Worm (Caenorhabditis elegans) whole organism, young adult: ENCODE measurements around the gene D1086.19.
"Not testable (repeated sequence)": the region's sequence is repeated elsewhere in the genome, so short reads cannot be mapped to it uniquely, and the experiment has no call there.

ENCODE experiments used
- F22D6.2 ChIP-seq: sonication (generic microtip); optimal IDR thresholded peaks from 2 replicates; lab custom pipeline; 2016; ENCODE audit warnings: mild to moderate bottlenecking, missing genetic modification characterization, missing compliant biosample characterization
- Y67H2A.10 ChIP-seq: fragments of 200-800 bp; sonication (Bioruptor generic); conservative IDR thresholded peaks from 2 replicates; pipeline ENCODE4 v1.3.6; 2022; ENCODE audit warnings: missing genetic modification reagents, missing genetic modification characterization, missing compliant biosample characterization
- die-1 ChIP-seq: sonication (generic microtip); optimal IDR thresholded peaks from 2 replicates; lab custom pipeline; 2016; ENCODE audit warnings: missing genotype, mild to moderate bottlenecking, missing genetic modification characterization, missing compliant biosample characterization
- lin-35 ChIP-seq, 3 experiments: fragments of 150-350 bp in 2 of 3; sonication (generic microtip) in 1 of 3; optimal IDR thresholded peaks; 2 replicates each; lab custom pipeline; 2014 to 2018; ENCODE audit warnings: missing biosample characterization in 3 of 3, missing genetic modification characterization in 3 of 3, missing genetic modification reagents in 3 of 3
- pbrm-1 ChIP-seq: fragments of 200-800 bp; sonication (Bioruptor generic); IDR thresholded peaks from 2 replicates; pipeline ENCODE4 v1.3.6; 2022; ENCODE audit warnings: missing genetic modification reagents, missing genetic modification characterization, missing compliant biosample characterization
- snpc-4 ChIP-seq, 5 experiments: fragments of 150-350 bp in 1 of 5; sonication (generic microtip) in 4 of 5; optimal IDR thresholded peaks; 2 replicates each; lab custom pipeline; 2014 to 2018; ENCODE audit warnings: missing genetic modification characterization in 5 of 5, missing biosample characterization in 3 of 5, antibody characterized with exemption in 2 of 5, mild to moderate bottlenecking in 2 of 5, missing compliant biosample characterization in 2 of 5, missing genotype in 2 of 5, moderate library complexity in 2 of 5, missing genetic modification reagents in 1 of 5
- somi-1 ChIP-seq: fragments of 200-800 bp; sonication (Bioruptor generic); optimal IDR thresholded peaks from 2 replicates; lab custom pipeline; 2018; ENCODE audit warnings: mild to moderate bottlenecking, missing genetic modification characterization, missing compliant biosample characterization
- unc-62 ChIP-seq: fragments of 150-350 bp; optimal IDR thresholded peaks from 2 replicates; lab custom pipeline; 2014; ENCODE audit warnings: missing biosample characterization, missing genetic modification reagents, missing genetic modification characterization
- zim-3 ChIP-seq: sonication (generic microtip); optimal IDR thresholded peaks from 2 replicates; lab custom pipeline; 2017; ENCODE audit warnings: mild to moderate bottlenecking, missing genetic modification characterization, moderate library complexity, missing compliant biosample characterization

DNA sequence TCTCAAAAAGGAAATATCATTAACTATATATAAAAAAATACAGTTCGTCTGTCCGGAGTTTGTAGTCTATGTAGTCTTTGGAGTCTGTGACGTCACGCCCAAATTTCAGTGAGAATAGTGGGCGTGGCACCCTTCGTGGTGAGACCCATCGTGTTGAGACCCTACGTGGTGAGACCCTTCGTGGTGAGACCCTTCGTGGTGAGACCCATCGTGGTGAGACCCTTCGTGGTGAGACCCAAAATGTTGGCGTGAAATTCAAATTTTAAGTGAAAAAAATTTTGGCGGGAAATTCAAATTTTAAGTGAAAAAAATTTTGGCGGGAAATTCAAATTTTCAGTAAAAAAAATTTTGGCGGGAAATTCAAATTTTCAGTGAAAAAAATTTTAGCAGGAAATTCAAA is 36.0 kb downstream of the D1086.19 start:
- not testable (repeated sequence) for TF ChIP-seq lin-35 (GFP tag; optimal IDR thresholded peaks at IDR 0.05; lab: Kevin White, UChicago); Y67H2A.10 (GFP tag; lab: Robert Waterston, UW); pbrm-1 (GFP tag; lab: Robert Waterston, UW); die-1; zim-3; snpc-4 (GFP tag; optimal IDR thresholded peaks at IDR 0.05; lab: Kevin White, UChicago); snpc-4 (tag; optimal IDR thresholded peaks at IDR 0.05; lab: Kevin White, UChicago); F22D6.2 (tag; lab: Kevin White, UChicago); somi-1 (GFP tag; lab: Kevin White, UChicago); unc-62
